Fruit fly (Drosophila melanogaster) whole organism, embryonic: ENCODE data around the gene D12.

Source experiments
- Adf1 ChIP-seq: fragments of 200-800 bp; sonication (Bioruptor generic); IDR thresholded peaks from 2 replicates; pipeline ENCODE4 v1.3.6; 2022; ENCODE audit warnings: missing biosample characterization, missing genetic modification characterization
- Atf-2 ChIP-seq: fragments of 200-800 bp; sonication (Bioruptor generic); optimal IDR thresholded peaks from 2 replicates; lab custom pipeline; 2016; ENCODE audit warnings: missing biosample characterization, missing genetic modification characterization
- Bdp1 ChIP-seq: fragments of 200-800 bp; sonication (Bioruptor generic); optimal IDR thresholded peaks from 3 replicates; lab custom pipeline; 2016; ENCODE audit warnings: missing biosample characterization, missing genetic modification characterization
- CG10147 ChIP-seq: fragments of 200-800 bp; sonication (Bioruptor generic); optimal IDR thresholded peaks from 2 replicates; lab custom pipeline; 2019; ENCODE audit warnings: missing biosample characterization, mild to moderate bottlenecking, missing genetic modification characterization, moderate library complexity
- CG10959 ChIP-seq: fragments of 200-800 bp; sonication (Bioruptor generic); IDR thresholded peaks from 2 replicates; pipeline ENCODE4 v1.3.6; 2022; ENCODE audit warnings: missing biosample characterization, missing genetic modification characterization
- CG12104 ChIP-seq: fragments of 200-800 bp; sonication (Bioruptor generic); optimal IDR thresholded peaks from 3 replicates; lab custom pipeline; 2016; ENCODE audit warnings: missing biosample characterization, missing genetic modification characterization
- CG12299 ChIP-seq: fragments of 200-800 bp; sonication (Bioruptor generic); optimal IDR thresholded peaks from 2 replicates; lab custom pipeline; 2018; ENCODE audit warnings: missing biosample characterization, mild to moderate bottlenecking, missing genetic modification characterization
- CG14667 ChIP-seq: fragments of 200-800 bp; sonication (Bioruptor generic); IDR thresholded peaks from 2 replicates; pipeline ENCODE4 v1.3.6; 2022; ENCODE audit warnings: missing biosample characterization, missing genetic modification characterization
- CG17385 ChIP-seq: fragments of 200-800 bp; sonication (Bioruptor generic); optimal IDR thresholded peaks from 3 replicates; lab custom pipeline; 2018; ENCODE audit warnings: missing biosample characterization, mild to moderate bottlenecking, missing genetic modification characterization
- CG17568 ChIP-seq: fragments of 200-800 bp; sonication (Bioruptor generic); optimal IDR thresholded peaks from 2 replicates; lab custom pipeline; 2018; ENCODE audit warnings: missing biosample characterization, mild to moderate bottlenecking, missing genetic modification characterization, moderate library complexity
- CG18764 ChIP-seq: fragments of 200-800 bp; sonication (Bioruptor generic); optimal IDR thresholded peaks from 3 replicates; lab custom pipeline; 2016; ENCODE audit warnings: missing biosample characterization, missing genetic modification characterization
- CG2202 ChIP-seq: fragments of 200-800 bp; sonication (Bioruptor generic); optimal IDR thresholded peaks from 2 replicates; lab custom pipeline; 2018; ENCODE audit warnings: missing biosample characterization, mild to moderate bottlenecking, missing genetic modification characterization
- CG2875 ChIP-seq: fragments of 200-800 bp; sonication (Bioruptor generic); optimal IDR thresholded peaks from 2 replicates; lab custom pipeline; 2017; ENCODE audit warnings: missing biosample characterization, mild to moderate bottlenecking, missing genetic modification characterization, missing genetic modification reagents
- CG3065 ChIP-seq: fragments of 200-800 bp; sonication (Bioruptor generic); optimal IDR thresholded peaks from 2 replicates; lab custom pipeline; 2016; ENCODE audit warnings: missing biosample characterization, missing genetic modification characterization
- CG34376 ChIP-seq: fragments of 200-800 bp; sonication (Bioruptor generic); optimal IDR thresholded peaks from 2 replicates; lab custom pipeline; 2018; ENCODE audit warnings: missing biosample characterization, mild to moderate bottlenecking, missing genetic modification characterization
- CG3995 ChIP-seq: fragments of 200-800 bp; sonication (Bioruptor generic); optimal IDR thresholded peaks from 3 replicates; lab custom pipeline; 2016; ENCODE audit warnings: missing biosample characterization, missing genetic modification characterization
- CG7556 ChIP-seq: fragments of 200-800 bp; sonication (Bioruptor generic); optimal IDR thresholded peaks from 2 replicates; lab custom pipeline; 2017; ENCODE audit warnings: missing biosample characterization, mild to moderate bottlenecking, missing genetic modification characterization
- CG8765 ChIP-seq: fragments of 200-800 bp; sonication (Bioruptor generic); IDR thresholded peaks from 2 replicates; pipeline ENCODE4 v1.3.6; 2022; ENCODE audit warnings: missing biosample characterization, missing genetic modification characterization
- Camta ChIP-seq: fragments of 200-800 bp; sonication (Bioruptor generic); optimal IDR thresholded peaks from 2 replicates; lab custom pipeline; 2016; ENCODE audit warnings: missing biosample characterization, missing genetic modification characterization
- Chrac-16 ChIP-seq: fragments of 200-800 bp; sonication (Bioruptor generic); optimal IDR thresholded peaks from 3 replicates; lab custom pipeline; 2016; ENCODE audit warnings: missing biosample characterization, missing genetic modification characterization
- CkIIα-i1 ChIP-seq: fragments of 200-800 bp; sonication (Bioruptor generic); IDR thresholded peaks from 2 replicates; pipeline ENCODE4 v1.3.6; 2022; ENCODE audit warnings: missing biosample characterization, missing genetic modification characterization
- ERR ChIP-seq: fragments of 200-800 bp; sonication (Bioruptor generic); optimal IDR thresholded peaks from 2 replicates; lab custom pipeline; 2016; ENCODE audit warnings: missing biosample characterization, missing genetic modification characterization
- Hey ChIP-seq: fragments of 200-800 bp; sonication (Bioruptor generic); optimal IDR thresholded peaks from 3 replicates; lab custom pipeline; 2018; ENCODE audit warnings: missing biosample characterization, mild to moderate bottlenecking, missing genetic modification characterization
- Lpt ChIP-seq: fragments of >200 bp; optimal IDR thresholded peaks from 2 replicates; lab custom pipeline; 2018; ENCODE audit warnings: missing biosample characterization, missing genetic modification characterization
- NFAT ChIP-seq: fragments of 200-800 bp; sonication (Bioruptor generic); IDR thresholded peaks from 2 replicates; pipeline ENCODE4 v1.3.6; 2022; ENCODE audit warnings: missing biosample characterization, missing genetic modification characterization
- Nf-YC ChIP-seq: fragments of 200-800 bp; optimal IDR thresholded peaks from 3 replicates; lab custom pipeline; 2019; ENCODE audit warnings: missing biosample characterization, mild to moderate bottlenecking, missing genetic modification characterization, moderate library complexity
- Rx ChIP-seq: fragments of 200-800 bp; sonication (Bioruptor generic); IDR thresholded peaks from 2 replicates; pipeline ENCODE4 v1.3.6; 2022; ENCODE audit warnings: missing biosample characterization, missing genetic modification characterization
- Vsx1 ChIP-seq: fragments of 200-800 bp; sonication (Bioruptor generic); optimal IDR thresholded peaks from 2 replicates; lab custom pipeline; 2017; ENCODE audit warnings: missing biosample characterization, mild to moderate bottlenecking, missing genetic modification characterization, missing genetic modification reagents
- aop ChIP-seq: fragments of 200-800 bp; sonication (Bioruptor generic); IDR thresholded peaks from 2 replicates; pipeline ENCODE4 v1.3.6; 2022; ENCODE audit warnings: missing biosample characterization, missing genetic modification characterization
- ato ChIP-seq: fragments of 200-800 bp; sonication (Bioruptor generic); IDR thresholded peaks from 2 replicates; pipeline ENCODE4 v1.3.6; 2022; ENCODE audit warnings: missing biosample characterization, missing genetic modification characterization; ENCODE audit not compliant: partially characterized antibody
- bbx ChIP-seq: fragments of 200-800 bp; sonication (Bioruptor generic); IDR thresholded peaks from 2 replicates; pipeline ENCODE4 v1.3.6; 2022; ENCODE audit warnings: missing biosample characterization, missing genetic modification characterization; ENCODE audit not compliant: partially characterized antibody
- chinmo ChIP-seq: fragments of 200-800 bp; sonication (Bioruptor generic); IDR thresholded peaks from 4 replicates; pipeline ENCODE4 v1.3.6; 2022; ENCODE audit warnings: missing biosample characterization, missing genetic modification characterization; ENCODE audit not compliant: partially characterized antibody
- crp ChIP-seq, 2 experiments: fragments of 200-800 bp; sonication (Bioruptor generic); optimal IDR thresholded peaks; 2 replicates in 1 of 2; 3 replicates in 1 of 2; lab custom pipeline; 2017; ENCODE audit warnings: missing biosample characterization in 2 of 2, missing genetic modification characterization in 2 of 2, mild to moderate bottlenecking in 1 of 2, moderate library complexity in 1 of 2
- dm ChIP-seq: fragments of 200-800 bp; sonication (Bioruptor generic); optimal IDR thresholded peaks from 3 replicates; lab custom pipeline; 2016; ENCODE audit warnings: missing biosample characterization, missing genetic modification characterization
- gem ChIP-seq: fragments of 200-800 bp; sonication (Bioruptor generic); optimal IDR thresholded peaks from 2 replicates; lab custom pipeline; 2019; ENCODE audit warnings: missing biosample characterization, mild to moderate bottlenecking, missing genetic modification characterization, moderate library complexity
- gro ChIP-seq: fragments of 200-800 bp; sonication (Bioruptor generic); optimal IDR thresholded peaks from 2 replicates; lab custom pipeline; 2016; ENCODE audit warnings: missing biosample characterization, missing genetic modification characterization
- gsb ChIP-seq: fragments of 200-800 bp; sonication (Bioruptor generic); IDR thresholded peaks from 2 replicates; pipeline ENCODE4 v1.3.6; 2022; ENCODE audit warnings: missing biosample characterization, missing genetic modification characterization
- insv ChIP-seq, 2 experiments: fragments of 200-800 bp; sonication (Bioruptor generic); optimal IDR thresholded peaks; 3 replicates each; lab custom pipeline; 2016 to 2018; ENCODE audit warnings: missing biosample characterization in 2 of 2, missing genetic modification characterization in 2 of 2
- lmd ChIP-seq: fragments of 200-800 bp; sonication (Bioruptor generic); IDR thresholded peaks from 2 replicates; pipeline ENCODE4 v1.3.6; 2022; ENCODE audit warnings: missing biosample characterization, missing genetic modification characterization
- mam ChIP-seq: fragments of 200-800 bp; sonication (Bioruptor generic); optimal IDR thresholded peaks from 3 replicates; lab custom pipeline; 2016; ENCODE audit warnings: missing biosample characterization, missing genetic modification characterization
- mirr ChIP-seq: fragments of 200-800 bp; sonication (Bioruptor generic); optimal IDR thresholded peaks from 3 replicates; lab custom pipeline; 2018; ENCODE audit warnings: missing biosample characterization, mild to moderate bottlenecking, missing genetic modification characterization
- mld ChIP-seq: fragments of 200-800 bp; sonication (Bioruptor generic); IDR thresholded peaks from 3 replicates; pipeline ENCODE4 v1.3.6; 2022; ENCODE audit warnings: missing biosample characterization, missing genetic modification characterization; ENCODE audit not compliant: partially characterized antibody
- otp ChIP-seq: fragments of 200-800 bp; sonication (Bioruptor generic); IDR thresholded peaks from 3 replicates; pipeline ENCODE4, ENCODE4 v1.3.6; 2022; ENCODE audit warnings: missing biosample characterization, missing genetic modification characterization
- p53 ChIP-seq: fragments of 200-800 bp; sonication (Bioruptor generic); optimal IDR thresholded peaks from 2 replicates; lab custom pipeline; 2016; ENCODE audit warnings: missing biosample characterization, missing genetic modification characterization
- pan ChIP-seq, 4 experiments: fragments of >200 bp in 3 of 4; fragments of 200-800 bp in 1 of 4; sonication (Bioruptor generic) in 1 of 4; optimal IDR thresholded peaks in 3 of 4; IDR thresholded peaks in 1 of 4; 2 replicates each; pipeline versions ENCODE4 v1.3.6 to Lab custom; 2017 to 2022; ENCODE audit warnings: missing biosample characterization in 2 of 4, missing genetic modification characterization in 2 of 4, mixed read lengths in 1 of 4
- pnt ChIP-seq: fragments of 200-800 bp; sonication (Bioruptor generic); optimal IDR thresholded peaks from 3 replicates; lab custom pipeline; 2016; ENCODE audit warnings: missing biosample characterization, missing genetic modification characterization
- rib ChIP-seq: fragments of 200-800 bp; sonication (Bioruptor generic); IDR thresholded peaks from 2 replicates; pipeline ENCODE4 v1.3.6; 2022; ENCODE audit warnings: missing biosample characterization, missing genetic modification characterization
- sens ChIP-seq: fragments of 200-800 bp; sonication (Bioruptor generic); peaks from one replicate; lab custom pipeline; 2016; ENCODE audit warnings: missing biosample characterization, missing genetic modification characterization
- slp2 ChIP-seq: fragments of 200-800 bp; sonication (Bioruptor generic); optimal IDR thresholded peaks from 2 replicates; lab custom pipeline; 2016; ENCODE audit warnings: missing biosample characterization, missing genetic modification characterization
- sob ChIP-seq: fragments of 200-800 bp; sonication (Bioruptor generic); IDR thresholded peaks from 2 replicates; pipeline ENCODE4 v1.3.6; 2022; ENCODE audit warnings: missing biosample characterization, missing genetic modification characterization
- toy ChIP-seq: fragments of 200-800 bp; sonication (Bioruptor generic); IDR thresholded peaks from 2 replicates; pipeline ENCODE4 v1.3.6; 2022; ENCODE audit warnings: missing biosample characterization, missing genetic modification characterization
- unc-4 ChIP-seq: fragments of 200-800 bp; sonication (Bioruptor generic); IDR thresholded peaks from 2 replicates; pipeline ENCODE4 v1.3.6; 2022; ENCODE audit warnings: missing biosample characterization, missing genetic modification characterization; ENCODE audit not compliant: partially characterized antibody

D12 gene

DNA sequence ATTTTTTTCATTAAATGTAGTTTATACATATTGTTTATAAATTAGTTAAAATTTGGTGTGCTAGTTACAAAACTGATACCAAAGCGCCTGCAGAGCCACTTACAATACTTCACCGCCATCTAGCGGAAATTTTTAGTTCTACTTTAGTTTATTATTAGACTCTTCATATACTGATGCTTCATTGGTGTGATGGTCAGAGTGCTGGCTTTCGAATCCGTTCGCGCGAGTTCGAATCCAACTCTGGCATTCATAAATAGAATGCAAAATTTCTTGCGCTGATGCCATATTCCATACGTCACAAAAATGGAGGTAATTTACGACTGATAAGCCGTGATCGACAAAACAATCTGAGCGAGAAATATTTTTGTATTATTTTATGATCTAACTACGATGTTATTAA lies 48.4 kb upstream of the D12 start (continued):
- TF ChIP-seq dm (GFP tag; lab: Kevin White, UChicago) (no peak), Hey (tag; lab: Kevin White, UChicago) (no peak), ato (GFP tag; lab: Robert Waterston, UW) (peak; percentile 38; the same call in 1 of the 2 replicates), bbx (GFP tag; lab: Robert Waterston, UW) (peak; percentile 76), Adf1 (GFP tag; lab: Robert Waterston, UW) (no peak), mam (GFP tag; lab: Kevin White, UChicago) (no peak), pan (optimal IDR thresholded peaks at IDR 0.05; lab: Kevin White, UChicago) (no peak), pan (GFP tag; optimal IDR thresholded peaks at IDR 0.05 in 1 of 2, IDR thresholded peaks at IDR 0.05 in 1 of 2) (peak in 1 of 2 experiments; percentile 11), gem (tag; lab: Kevin White, UChicago) (no peak), Lpt (GFP tag; lab: Kevin White, UChicago) (no peak), CG17568 (no peak), CG10959 (GFP tag; lab: Robert Waterston, UW) (no peak), mirr (GFP tag; lab: Kevin White, UChicago) (no peak), ERR (GFP tag; lab: Kevin White, UChicago) (no peak), NFAT (GFP tag; lab: Robert Waterston, UW) (no peak; the same call in 1 of the 2 replicates), gro (GFP tag; lab: Kevin White, UChicago) (no peak), CG10147 (no peak), sob (GFP tag; lab: Robert Waterston, UW) (no peak), mld (GFP tag; lab: Robert Waterston, UW) (peak; percentile 67; the same call in 2 of the 3 replicates), chinmo (GFP tag; lab: Robert Waterston, UW) (peak; percentile 50; the same call in 1 of the 4 replicates), sens (GFP tag; lab: Kevin White, UChicago) (peak; percentile 87), otp (GFP tag; lab: Robert Waterston, UW) (no peak), CG12104 (GFP tag; lab: Kevin White, UChicago) (no peak), CG7556 (GFP tag; lab: Kevin White, UChicago) (no peak), crp (GFP tag; optimal IDR thresholded peaks at IDR 0.05; lab: Kevin White, UChicago) (no peak), toy (GFP tag; lab: Robert Waterston, UW) (no peak), Vsx1 (no peak), lmd (GFP tag; lab: Robert Waterston, UW) (no peak), Nf-YC (no peak), CG17385 (no peak), CG18764 (GFP tag; lab: Kevin White, UChicago) (no peak), CG2875 (GFP tag; lab: Kevin White, UChicago) (no peak), Bdp1 (GFP tag; lab: Kevin White, UChicago) (peak; percentile 100), CG2202 (tag; lab: Kevin White, UChicago) (no peak), aop (GFP tag; lab: Robert Waterston, UW) (no peak), p53 (GFP tag; lab: Kevin White, UChicago) (no peak), CG8765 (GFP tag; lab: Robert Waterston, UW) (no peak), insv (GFP tag; optimal IDR thresholded peaks at IDR 0.05; lab: Kevin White, UChicago) (no peak), CG3995 (GFP tag; lab: Kevin White, UChicago) (no peak), CkIIα-i1 (no peak), unc-4 (peak; percentile 39; the same call in 1 of the 2 replicates), slp2 (GFP tag; lab: Kevin White, UChicago) (no peak), CG34376 (GFP tag; lab: Kevin White, UChicago) (peak; percentile 29), CG14667 (GFP tag; lab: Robert Waterston, UW) (no peak), Chrac-16 (GFP tag; lab: Kevin White, UChicago) (no peak), CG12299 (no peak), gsb (GFP tag; lab: Robert Waterston, UW) (no peak), pnt (GFP tag; lab: Kevin White, UChicago) (no peak), Atf-2 (GFP tag; lab: Kevin White, UChicago) (no peak), CG3065 (GFP tag; lab: Kevin White, UChicago) (no peak), Rx (no peak), Camta (GFP tag; lab: Kevin White, UChicago) (no peak), rib (GFP tag; lab: Robert Waterston, UW) (no peak)
